Fruit fly (Drosophila melanogaster) whole organism, pupa: ENCODE data around the gene RpL32.

Experiments
- CG14655 ChIP-seq: fragments of 200-800 bp; sonication (Bioruptor generic); optimal IDR thresholded peaks from 3 replicates; lab custom pipeline; 2017; ENCODE audit warnings: mild to moderate bottlenecking, missing biosample characterization, missing genetic modification reagents, missing genetic modification characterization
- CG32121 ChIP-seq: fragments of 200-800 bp; sonication (Bioruptor generic); IDR thresholded peaks from 2 replicates; pipeline ENCODE4 v1.3.6; 2022; ENCODE audit warnings: missing biosample characterization, missing genetic modification characterization
- CG9948 ChIP-seq: fragments of 200-800 bp; sonication (Bioruptor generic); optimal IDR thresholded peaks from 2 replicates; lab custom pipeline; 2018; ENCODE audit warnings: missing biosample characterization, mild to moderate bottlenecking, missing genetic modification characterization, moderate library complexity
- EcR ChIP-seq: fragments of 200-800 bp; sonication (Bioruptor generic); optimal IDR thresholded peaks from 3 replicates; lab custom pipeline; 2019; ENCODE audit warnings: missing biosample characterization, missing genetic modification characterization, mild to moderate bottlenecking, moderate library complexity, missing genetic modification reagents
- Ets98B ChIP-seq: fragments of 200-800 bp; sonication (Bioruptor generic); IDR thresholded peaks from 2 replicates; pipeline ENCODE4 v1.3.6; 2022; ENCODE audit warnings: missing biosample characterization, missing genetic modification characterization
- Pif1A ChIP-seq: fragments of 200-800 bp; sonication (Bioruptor generic); optimal IDR thresholded peaks from 3 replicates; lab custom pipeline; 2016; ENCODE audit warnings: missing biosample characterization, missing genetic modification characterization
- Pif1B ChIP-seq: fragments of 200-800 bp; sonication (Bioruptor generic); optimal IDR thresholded peaks from 3 replicates; lab custom pipeline; 2016; ENCODE audit warnings: missing biosample characterization, missing genetic modification characterization
- Snoo ChIP-seq: fragments of 200-800 bp; sonication (Bioruptor generic); optimal IDR thresholded peaks from 3 replicates; lab custom pipeline; 2017; ENCODE audit warnings: missing biosample characterization, mild to moderate bottlenecking, missing genetic modification characterization, inconsistent platforms
- fd96Ca ChIP-seq: fragments of 200-800 bp; sonication (Bioruptor generic); IDR thresholded peaks from 3 replicates; pipeline ENCODE4 v1.3.6; 2022; ENCODE audit warnings: missing biosample characterization, missing genetic modification characterization

DNA sequence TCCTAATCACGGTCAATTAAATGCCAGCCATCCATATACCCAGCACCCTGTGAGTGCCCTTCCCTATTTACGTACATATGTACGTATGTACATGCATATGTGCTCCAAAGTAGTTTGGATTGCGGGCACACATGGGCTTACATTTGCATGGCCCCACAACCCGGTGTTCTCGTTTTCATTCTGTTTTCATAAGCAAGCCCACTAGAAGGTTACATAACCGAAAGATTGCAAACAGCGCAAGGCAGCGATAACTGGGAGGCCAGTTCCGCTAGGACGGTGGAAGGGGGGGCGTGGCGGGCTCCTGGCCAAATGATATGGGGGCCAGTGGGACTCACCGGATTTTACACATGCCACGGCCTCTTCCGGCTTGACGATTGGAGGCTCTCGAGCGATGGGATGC lies 31.5 kb downstream of the RpL32 start:
- no peak for TF ChIP-seq Pif1B (GFP tag; lab: Kevin White, UChicago)
- no peak for TF ChIP-seq EcR
- no peak for TF ChIP-seq Snoo
- TF ChIP-seq Ets98B (GFP tag; lab: Robert Waterston, UW), result no peak
- no peak for TF ChIP-seq CG32121 (GFP tag; lab: Robert Waterston, UW)
- TF ChIP-seq CG14655 (GFP tag; lab: Kevin White, UChicago), result no peak
- TF ChIP-seq CG9948 (tag; lab: Kevin White, UChicago), result no peak
- TF ChIP-seq Pif1A (GFP tag; lab: Kevin White, UChicago), result no peak
- no peak for TF ChIP-seq fd96Ca (GFP tag; lab: Robert Waterston, UW)
